Worm (Caenorhabditis elegans) whole organism, L1 larva: Measurements from ENCODE around the gene his-74.

Source experiments
- C16A3.4 ChIP-seq: fragments of 150-350 bp; optimal IDR thresholded peaks from 2 replicates; lab custom pipeline; 2014; ENCODE audit warnings: missing biosample characterization, missing genetic modification characterization
- C34B4.2 ChIP-seq: sonication (generic microtip); optimal IDR thresholded peaks from 2 replicates; lab custom pipeline; 2017; ENCODE audit warnings: mild to moderate bottlenecking, missing genetic modification characterization, missing compliant biosample characterization
- F16B12.6 ChIP-seq: fragments of 150-350 bp; optimal IDR thresholded peaks from 2 replicates; lab custom pipeline; 2014; ENCODE audit warnings: missing biosample characterization, missing genetic modification characterization
- Y116A8C.19 ChIP-seq: sonication (generic microtip); optimal IDR thresholded peaks from 2 replicates; lab custom pipeline; 2016; ENCODE audit warnings: missing compliant biosample characterization, missing genetic modification characterization, borderline replicate concordance
- alr-1 ChIP-seq: fragments of 200-800 bp; sonication (Bioruptor generic); optimal IDR thresholded peaks from 2 replicates; lab custom pipeline; 2018; ENCODE audit warnings: borderline replicate concordance, mild to moderate bottlenecking, missing genetic modification characterization, missing compliant biosample characterization
- ama-1 ChIP-seq: fragments of 150-350 bp; optimal IDR thresholded peaks from 2 replicates; lab custom pipeline; 2014
- blmp-1 ChIP-seq: fragments of 150-350 bp; optimal IDR thresholded peaks from 2 replicates; lab custom pipeline; 2014; ENCODE audit warnings: missing biosample characterization, missing genetic modification characterization
- ceh-82 ChIP-seq, 3 experiments: fragments of 150-350 bp in 1 of 3; sonication (generic microtip) in 2 of 3; optimal IDR thresholded peaks; 2 replicates each; lab custom pipeline; 2014 to 2017; ENCODE audit warnings: missing biosample characterization in 3 of 3, missing genetic modification characterization in 3 of 3
- ceh-88 ChIP-seq: fragments of 200-800 bp; sonication (Bioruptor generic); IDR thresholded peaks from 2 replicates; pipeline ENCODE4 v1.3.6; 2022; ENCODE audit warnings: missing genetic modification characterization, missing compliant biosample characterization
- efl-1 ChIP-seq, 4 experiments: fragments of 150-350 bp; optimal IDR thresholded peaks in 3 of 4; peaks in 1 of 4; 1 replicate in 1 of 4; 2 replicates in 3 of 4; lab custom pipeline; 2014; ENCODE audit warnings: missing biosample characterization in 2 of 4, missing genetic modification characterization in 2 of 4, missing genetic modification reagents in 2 of 4
- efl-3 ChIP-seq: fragments of 200-800 bp; sonication (Bioruptor generic); optimal IDR thresholded peaks from 2 replicates; lab custom pipeline; 2018; ENCODE audit warnings: mild to moderate bottlenecking, missing genetic modification characterization, missing compliant biosample characterization
- elt-2 ChIP-seq: sonication (generic microtip); optimal IDR thresholded peaks from 2 replicates; lab custom pipeline; 2016; ENCODE audit warnings: missing genetic modification characterization, mild to moderate bottlenecking, inconsistent platforms, missing compliant biosample characterization, missing genetic modification reagents
- elt-3 ChIP-seq, 6 experiments: fragments of 150-350 bp in 1 of 6; sonication (generic microtip); optimal IDR thresholded peaks; 2 replicates each; lab custom pipeline; 2017 to 2018; ENCODE audit warnings: missing biosample characterization in 6 of 6, missing genetic modification characterization in 6 of 6, inconsistent platforms in 1 of 6
- ets-5 ChIP-seq: fragments of 200-800 bp; sonication (Bioruptor generic); IDR thresholded peaks from 2 replicates; pipeline ENCODE4 v1.3.6; 2022; ENCODE audit warnings: missing genetic modification characterization, missing compliant biosample characterization
- fkh-10 ChIP-seq: sonication (generic microtip); optimal IDR thresholded peaks from 2 replicates; lab custom pipeline; 2017; ENCODE audit warnings: missing biosample characterization, missing genetic modification reagents, missing genetic modification characterization
- fkh-4 ChIP-seq: sonication (generic microtip); optimal IDR thresholded peaks from 2 replicates; lab custom pipeline; 2016; ENCODE audit warnings: missing compliant biosample characterization, missing genetic modification characterization, borderline replicate concordance
- fos-1 ChIP-seq: fragments of 150-350 bp; optimal IDR thresholded peaks from 2 replicates; lab custom pipeline; 2014; ENCODE audit warnings: missing biosample characterization, missing genetic modification characterization
- grh-1 ChIP-seq: fragments of 200-800 bp; sonication (Bioruptor generic); IDR thresholded peaks from 2 replicates; pipeline ENCODE4 v1.3.6; 2022; ENCODE audit warnings: missing genetic modification reagents, missing genetic modification characterization, missing compliant biosample characterization
- hlh-4 ChIP-seq: sonication (generic microtip); optimal IDR thresholded peaks from 2 replicates; lab custom pipeline; 2016; ENCODE audit warnings: mild to moderate bottlenecking, missing genetic modification characterization, missing compliant biosample characterization
- hpl-2 ChIP-seq: fragments of 150-350 bp; optimal IDR thresholded peaks from 2 replicates; lab custom pipeline; 2014; ENCODE audit warnings: missing biosample characterization, missing genetic modification reagents, missing genetic modification characterization
- isw-1 ChIP-seq: fragments of 200-800 bp; sonication (Bioruptor generic); IDR thresholded peaks from 2 replicates; pipeline ENCODE4 v1.3.6; 2022; ENCODE audit warnings: missing genetic modification characterization, missing compliant biosample characterization
- lin-13 ChIP-seq: fragments of 150-350 bp; optimal IDR thresholded peaks from 2 replicates; lab custom pipeline; 2014; ENCODE audit warnings: missing biosample characterization, missing genetic modification reagents, missing genetic modification characterization
- lin-15B ChIP-seq: fragments of 150-350 bp; sonication (generic microtip); optimal IDR thresholded peaks from 3 replicates; lab custom pipeline; 2014; ENCODE audit warnings: missing biosample characterization, missing genetic modification characterization
- lin-35 ChIP-seq, 2 experiments: fragments of 150-350 bp; optimal IDR thresholded peaks; 2 replicates each; lab custom pipeline; 2014; ENCODE audit warnings: missing biosample characterization in 2 of 2, missing genetic modification characterization in 2 of 2, missing genetic modification reagents in 2 of 2
- lir-3 ChIP-seq: sonication (generic microtip); optimal IDR thresholded peaks from 2 replicates; lab custom pipeline; 2016; ENCODE audit warnings: mild to moderate bottlenecking, missing genetic modification characterization, moderate library complexity, missing compliant biosample characterization; ENCODE audit not compliant: poor library complexity
- mef-2 ChIP-seq: fragments of 150-350 bp; optimal IDR thresholded peaks from 2 replicates; lab custom pipeline; 2014; ENCODE audit warnings: missing biosample characterization, missing genetic modification characterization
- mep-1 ChIP-seq: fragments of 150-350 bp; optimal IDR thresholded peaks from 2 replicates; lab custom pipeline; 2014; ENCODE audit warnings: missing biosample characterization, missing genetic modification characterization
- nhr-11 ChIP-seq: fragments of 150-350 bp; optimal IDR thresholded peaks from 2 replicates; lab custom pipeline; 2014; ENCODE audit warnings: missing biosample characterization, missing genetic modification characterization
- nhr-12 ChIP-seq: sonication (generic microtip); optimal IDR thresholded peaks from 2 replicates; lab custom pipeline; 2017; ENCODE audit warnings: missing biosample characterization, missing genetic modification characterization
- nhr-19 ChIP-seq: fragments of 200-800 bp; sonication (Bioruptor generic); conservative IDR thresholded peaks from 2 replicates; pipeline ENCODE4 v1.3.6; 2022; ENCODE audit warnings: missing genetic modification characterization, missing compliant biosample characterization
- nhr-237 ChIP-seq: fragments of 150-350 bp; optimal IDR thresholded peaks from 2 replicates; lab custom pipeline; 2014; ENCODE audit warnings: missing biosample characterization, missing genetic modification characterization
- nhr-47 ChIP-seq: sonication (generic microtip); optimal IDR thresholded peaks from 2 replicates; lab custom pipeline; 2016; ENCODE audit warnings: mild to moderate bottlenecking, missing genetic modification characterization, moderate library complexity, missing compliant biosample characterization
- nhr-71 ChIP-seq: sonication (generic microtip); optimal IDR thresholded peaks from 2 replicates; lab custom pipeline; 2016; ENCODE audit warnings: mild to moderate bottlenecking, missing genetic modification characterization, moderate library complexity, missing compliant biosample characterization
- nhr-85 ChIP-seq: sonication (generic microtip); peaks from one replicate; lab custom pipeline; 2016; ENCODE audit warnings: missing genetic modification characterization, inconsistent platforms, missing compliant biosample characterization
- nhr-90 ChIP-seq: sonication (generic microtip); optimal IDR thresholded peaks from 2 replicates; lab custom pipeline; 2016; ENCODE audit warnings: mild to moderate bottlenecking, missing genetic modification characterization, missing compliant biosample characterization; ENCODE audit not compliant: poor library complexity
- pag-3 ChIP-seq: sonication (generic microtip); optimal IDR thresholded peaks from 2 replicates; lab custom pipeline; 2017; ENCODE audit warnings: missing genetic modification characterization, mild to moderate bottlenecking, missing compliant biosample characterization, antibody characterized with exemption, borderline replicate concordance; ENCODE audit not compliant: insufficient read depth
- pax-3 ChIP-seq: fragments of 200-800 bp; sonication (Bioruptor generic); optimal IDR thresholded peaks from 2 replicates; lab custom pipeline; 2018; ENCODE audit warnings: mild to moderate bottlenecking, missing genetic modification characterization, moderate library complexity, missing compliant biosample characterization
- rnt-1 ChIP-seq: sonication (generic microtip); optimal IDR thresholded peaks from 2 replicates; lab custom pipeline; 2016; ENCODE audit warnings: mild to moderate bottlenecking, missing genetic modification characterization, moderate library complexity, missing compliant biosample characterization
- snpc-4 ChIP-seq: fragments of 150-350 bp; optimal IDR thresholded peaks from 2 replicates; lab custom pipeline; 2014; ENCODE audit warnings: missing biosample characterization, missing genetic modification characterization
- snu-23 ChIP-seq: sonication (generic microtip); optimal IDR thresholded peaks from 2 replicates; lab custom pipeline; 2016; ENCODE audit warnings: missing genetic modification characterization, missing compliant biosample characterization
- sptf-1 ChIP-seq: fragments of 150-350 bp; optimal IDR thresholded peaks from 2 replicates; lab custom pipeline; 2014; ENCODE audit warnings: missing biosample characterization, missing genetic modification characterization
- sup-37 ChIP-seq: fragments of 200-800 bp; sonication (Bioruptor generic); optimal IDR thresholded peaks from 2 replicates; lab custom pipeline; 2018; ENCODE audit warnings: mild to moderate bottlenecking, missing genetic modification characterization, missing compliant biosample characterization
- swsn-7 ChIP-seq: sonication (generic microtip); optimal IDR thresholded peaks from 2 replicates; lab custom pipeline; 2016; ENCODE audit warnings: missing genetic modification characterization, missing compliant biosample characterization
- tbx-2 ChIP-seq: sonication (generic microtip); optimal IDR thresholded peaks from 2 replicates; lab custom pipeline; 2016; ENCODE audit warnings: missing genetic modification characterization, missing compliant biosample characterization
- tlp-1 ChIP-seq: fragments of 150-350 bp; optimal IDR thresholded peaks from 2 replicates; lab custom pipeline; 2014; ENCODE audit warnings: missing biosample characterization, missing genetic modification characterization
- vab-15 ChIP-seq: sonication (generic microtip); optimal IDR thresholded peaks from 2 replicates; lab custom pipeline; 2017; ENCODE audit warnings: missing genotype, mild to moderate bottlenecking, missing genetic modification characterization, missing compliant biosample characterization
- zag-1 ChIP-seq: fragments of 150-350 bp; optimal IDR thresholded peaks from 2 replicates; lab custom pipeline; 2014; ENCODE audit warnings: missing biosample characterization, missing genetic modification characterization
- ztf-11 ChIP-seq, 2 experiments: sonication (generic microtip); optimal IDR thresholded peaks; 2 replicates each; lab custom pipeline; 2016 to 2017; ENCODE audit warnings: missing genetic modification characterization in 2 of 2, missing biosample characterization in 1 of 2, missing compliant biosample characterization in 1 of 2

his-74 gene

DNA sequence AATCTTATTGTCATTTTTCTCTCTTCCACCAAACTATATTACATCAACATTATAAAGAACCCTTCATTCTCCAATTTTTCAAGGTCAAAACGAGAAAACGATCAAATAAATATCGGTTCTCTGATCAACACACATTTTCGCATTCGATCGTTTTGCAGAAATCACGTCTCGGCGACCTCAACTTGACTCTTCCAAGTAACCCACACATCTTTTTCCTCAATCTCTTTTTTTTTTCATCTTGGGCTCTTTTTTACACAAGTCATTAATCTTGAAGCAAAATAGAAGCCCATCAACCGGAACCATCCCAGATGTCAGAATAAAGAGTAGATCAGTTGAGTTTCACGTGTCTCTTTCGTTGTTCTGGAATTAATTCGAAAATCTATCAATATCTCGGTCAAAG lies 23.9 kb downstream of the his-74 start (continued):
- TF ChIP-seq hlh-4 (tag; lab: Kevin White, UChicago) (no peak), ceh-88 (GFP tag; lab: Robert Waterston, UW) (no peak), mep-1 (tag; lab: Kevin White, UChicago) (no peak), isw-1 (GFP tag; lab: Robert Waterston, UW) (no peak), efl-1 (optimal IDR thresholded peaks at IDR 0.05; lab: Kevin White, UChicago) (no peak), efl-1 (GFP tag; optimal IDR thresholded peaks at IDR 0.05 in 1 of 2; lab: Kevin White, UChicago) (peak in 1 of 2 experiments; percentile 36), efl-3 (GFP tag; lab: Kevin White, UChicago) (no peak), rnt-1 (tag; lab: Kevin White, UChicago) (peak; percentile 88), lin-15B (tag; lab: Kevin White, UChicago) (no peak), ama-1 (lab: Kevin White, UChicago) (no peak), ceh-82 (tag; optimal IDR thresholded peaks at IDR 0.05; lab: Kevin White, UChicago) (no peak), nhr-237 (tag; lab: Kevin White, UChicago) (no peak), hpl-2 (GFP tag; lab: Kevin White, UChicago) (no peak), sptf-1 (tag; lab: Kevin White, UChicago) (no peak), alr-1 (tag; lab: Kevin White, UChicago) (no peak), tbx-2 (tag; lab: Kevin White, UChicago) (peak; percentile 21), snpc-4 (tag; lab: Kevin White, UChicago) (no peak), nhr-11 (tag; lab: Kevin White, UChicago) (no peak), sup-37 (no peak), mef-2 (tag; lab: Kevin White, UChicago) (peak; percentile 60), vab-15 (tag; lab: Kevin White, UChicago) (no peak), Y116A8C.19 (tag; lab: Kevin White, UChicago) (no peak), F16B12.6 (tag; lab: Kevin White, UChicago) (no peak), ztf-11 (tag; optimal IDR thresholded peaks at IDR 0.05; lab: Kevin White, UChicago) (no peak), fkh-4 (peak; percentile 78), nhr-12 (tag; lab: Kevin White, UChicago) (no peak), lin-13 (GFP tag; lab: Kevin White, UChicago) (no peak), zag-1 (tag; lab: Kevin White, UChicago) (no peak), elt-2 (tag; lab: Kevin White, UChicago) (no peak), lir-3 (tag; lab: Kevin White, UChicago) (no peak), snu-23 (no peak)

DNA sequence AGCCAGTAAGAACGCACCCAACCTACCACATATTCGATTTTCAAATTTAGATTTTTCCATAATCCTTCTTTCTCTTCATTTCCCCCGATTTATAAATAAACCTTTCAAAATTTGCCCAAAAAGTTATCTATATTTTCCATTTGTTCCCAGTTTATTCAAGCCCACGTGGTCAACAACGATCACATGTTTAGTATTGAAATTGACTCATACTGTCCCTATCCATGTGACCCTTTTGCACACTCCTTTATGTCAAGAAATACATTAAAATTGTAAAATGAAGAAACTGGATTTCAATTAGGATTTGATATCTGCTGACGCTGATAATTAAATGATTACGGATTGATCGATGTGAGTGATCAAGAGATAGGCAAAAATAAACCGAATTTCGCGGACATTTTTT lies 24.9 kb downstream of the his-74 start:
- TF ChIP-seq nhr-90 (tag; lab: Kevin White, UChicago) = peak; percentile 91
- peak; percentile 7 to 84 for TF ChIP-seq lin-35 (GFP tag; optimal IDR thresholded peaks at IDR 0.05; lab: Kevin White, UChicago)
- TF ChIP-seq grh-1 = peak; percentile 87
- no peak for TF ChIP-seq Y116A8C.19 (tag; lab: Kevin White, UChicago)
- TF ChIP-seq swsn-7 (tag; lab: Kevin White, UChicago) = peak; percentile 20
- TF ChIP-seq nhr-71 (tag; lab: Kevin White, UChicago) = peak; percentile 91
- no peak for TF ChIP-seq rnt-1 (tag; lab: Kevin White, UChicago)
- TF ChIP-seq fkh-10 (GFP tag; lab: Kevin White, UChicago) = no peak
- peak; percentile 98 for TF ChIP-seq nhr-85 (tag; lab: Kevin White, UChicago)
- TF ChIP-seq mep-1 (tag; lab: Kevin White, UChicago) = peak; percentile 81
- TF ChIP-seq lin-15B (tag; lab: Kevin White, UChicago) = no peak
- TF ChIP-seq alr-1 (tag; lab: Kevin White, UChicago) = no peak
- no peak for TF ChIP-seq pag-3
- no peak for TF ChIP-seq nhr-11 (tag; lab: Kevin White, UChicago)
- no peak for TF ChIP-seq hlh-4 (tag; lab: Kevin White, UChicago)
- TF ChIP-seq C16A3.4 (tag; lab: Kevin White, UChicago) = peak; percentile 59
- no peak for TF ChIP-seq sup-37
- TF ChIP-seq nhr-19 = peak; percentile 79
- TF ChIP-seq fos-1 (tag; lab: Kevin White, UChicago) = no peak
- no peak for TF ChIP-seq ceh-82 (tag; optimal IDR thresholded peaks at IDR 0.05; lab: Kevin White, UChicago)
- no peak for TF ChIP-seq ets-5 (GFP tag; lab: Robert Waterston, UW)
- TF ChIP-seq snu-23 = no peak
- peak; percentile 60 for TF ChIP-seq nhr-47
- TF ChIP-seq pax-3 (tag; lab: Kevin White, UChicago) = peak; percentile 52
- no peak for TF ChIP-seq C34B4.2 (tag; lab: Kevin White, UChicago)
- TF ChIP-seq zag-1 (tag; lab: Kevin White, UChicago) = no peak
- no peak for TF ChIP-seq sptf-1 (tag; lab: Kevin White, UChicago)
- no peak for TF ChIP-seq tlp-1
- TF ChIP-seq lir-3 (tag; lab: Kevin White, UChicago) = peak; percentile 70
- peak; percentile 70 for TF ChIP-seq blmp-1 (tag; lab: Kevin White, UChicago)
- peak; percentile 66 for TF ChIP-seq elt-2 (tag; lab: Kevin White, UChicago)
- TF ChIP-seq tbx-2 (tag; lab: Kevin White, UChicago) = peak; percentile 65
- no peak for TF ChIP-seq mef-2 (tag; lab: Kevin White, UChicago)
- TF ChIP-seq elt-3 (tag; optimal IDR thresholded peaks at IDR 0.05; lab: Kevin White, UChicago) = peak in 2 of 6 experiments; percentile 93 to 99
